Worm (Caenorhabditis elegans) whole organism, L1 larva: ENCODE data around the gene srx-39.

Experiments
- lin-15B ChIP-seq: fragments of 150-350 bp; sonication (generic microtip); optimal IDR thresholded peaks from 3 replicates; lab custom pipeline; 2014; ENCODE audit warnings: missing biosample characterization, missing genetic modification characterization
- nhr-12 ChIP-seq: sonication (generic microtip); optimal IDR thresholded peaks from 2 replicates; lab custom pipeline; 2017; ENCODE audit warnings: missing biosample characterization, missing genetic modification characterization
- nhr-237 ChIP-seq: fragments of 150-350 bp; optimal IDR thresholded peaks from 2 replicates; lab custom pipeline; 2014; ENCODE audit warnings: missing biosample characterization, missing genetic modification characterization
- skn-1 ChIP-seq: fragments of 150-350 bp; optimal IDR thresholded peaks from 2 replicates; lab custom pipeline; 2014; ENCODE audit warnings: missing biosample characterization, missing genetic modification characterization
- xbp-1 ChIP-seq: sonication (generic microtip); optimal IDR thresholded peaks from 2 replicates; lab custom pipeline; 2016; ENCODE audit warnings: missing genetic modification characterization, missing compliant biosample characterization

- TF ChIP-seq lin-15B (tag; lab: Kevin White, UChicago) (no peak), xbp-1 (tag; lab: Kevin White, UChicago) (no peak), nhr-12 (no peak), nhr-237 (tag; lab: Kevin White, UChicago) (no peak), skn-1 (tag; lab: Kevin White, UChicago) (no peak)
Observed at ce11 chrV:5200188-5200587, 42.6 kb upstream of the srx-39 start.
